Fruit fly (Drosophila melanogaster) whole organism, embryonic: ENCODE measurements around the gene Mgat4a.

Source experiments
- Ada2b ChIP-seq: fragments of 200-800 bp; sonication (Bioruptor generic); IDR thresholded peaks from 2 replicates; pipeline ENCODE4 v1.3.6; 2022; ENCODE audit warnings: missing biosample characterization, missing genetic modification characterization
- Atf3 ChIP-seq: fragments of 200-800 bp; sonication (Bioruptor generic); optimal IDR thresholded peaks from 3 replicates; lab custom pipeline; 2016; ENCODE audit warnings: missing biosample characterization, missing genetic modification characterization
- Atf6 ChIP-seq: fragments of 200-800 bp; sonication (Bioruptor generic); IDR thresholded peaks from 2 replicates; pipeline ENCODE4 v1.3.6; 2022; ENCODE audit warnings: missing biosample characterization, missing genetic modification characterization
- B-H1 ChIP-seq: fragments of 200-800 bp; sonication (Bioruptor generic); IDR thresholded peaks from 3 replicates; pipeline ENCODE4 v1.3.6; 2022; ENCODE audit warnings: missing biosample characterization, missing genetic modification characterization
- CG10274 ChIP-seq: fragments of 200-800 bp; sonication (Bioruptor generic); optimal IDR thresholded peaks from 3 replicates; lab custom pipeline; 2017; ENCODE audit warnings: missing biosample characterization, mild to moderate bottlenecking, missing genetic modification characterization
- CG10462 ChIP-seq: fragments of 200-800 bp; sonication (Bioruptor generic); optimal IDR thresholded peaks from 2 replicates; lab custom pipeline; 2016; ENCODE audit warnings: missing biosample characterization, missing genetic modification characterization
- CG10543 ChIP-seq: fragments of 200-800 bp; sonication (Bioruptor generic); optimal IDR thresholded peaks from 3 replicates; lab custom pipeline; 2017; ENCODE audit warnings: missing biosample characterization, mild to moderate bottlenecking, missing genetic modification characterization, moderate library complexity
- CG10565 ChIP-seq: fragments of 200-800 bp; sonication (Bioruptor generic); optimal IDR thresholded peaks from 3 replicates; lab custom pipeline; 2016; ENCODE audit warnings: missing biosample characterization, mild to moderate bottlenecking, missing genetic modification characterization
- CG10654 ChIP-seq: fragments of 200-800 bp; sonication (Bioruptor generic); optimal IDR thresholded peaks from 2 replicates; lab custom pipeline; 2016; ENCODE audit warnings: missing biosample characterization, missing genetic modification characterization
- CG11696 ChIP-seq: fragments of 200-800 bp; sonication (Bioruptor generic); IDR thresholded peaks from 2 replicates; pipeline ENCODE4 v1.3.6; 2022; ENCODE audit warnings: missing biosample characterization, missing genetic modification characterization
- CG1603 ChIP-seq: fragments of 200-800 bp; sonication (Bioruptor generic); optimal IDR thresholded peaks from 2 replicates; lab custom pipeline; 2019; ENCODE audit warnings: missing biosample characterization, mild to moderate bottlenecking, missing genetic modification characterization, moderate library complexity
- CG17568 ChIP-seq: fragments of 200-800 bp; sonication (Bioruptor generic); optimal IDR thresholded peaks from 2 replicates; lab custom pipeline; 2018; ENCODE audit warnings: missing biosample characterization, mild to moderate bottlenecking, missing genetic modification characterization, moderate library complexity
- CG17612 ChIP-seq: fragments of 200-800 bp; sonication (Bioruptor generic); IDR thresholded peaks from 2 replicates; pipeline ENCODE4 v1.3.6; 2022; ENCODE audit warnings: missing biosample characterization, missing genetic modification characterization
- CG18011 ChIP-seq: fragments of 200-800 bp; sonication (Bioruptor generic); optimal IDR thresholded peaks from 2 replicates; lab custom pipeline; 2017; ENCODE audit warnings: missing biosample characterization, missing genetic modification characterization, mild to moderate bottlenecking, moderate library complexity, missing genotype
- CG2712 ChIP-seq: fragments of 200-800 bp; optimal IDR thresholded peaks from 3 replicates; lab custom pipeline; 2019; ENCODE audit warnings: missing biosample characterization, mild to moderate bottlenecking, missing genetic modification characterization, moderate library complexity
- CG30403 ChIP-seq: fragments of 200-800 bp; sonication (Bioruptor generic); optimal IDR thresholded peaks from 3 replicates; lab custom pipeline; 2016; ENCODE audit warnings: missing biosample characterization, missing genetic modification characterization
- CG32767 ChIP-seq: fragments of 200-800 bp; sonication (Bioruptor generic); IDR thresholded peaks from 2 replicates; pipeline ENCODE4 v1.3.6; 2022; ENCODE audit warnings: missing biosample characterization, missing genetic modification characterization
- CG4617 ChIP-seq: fragments of 200-800 bp; sonication (Bioruptor generic); optimal IDR thresholded peaks from 3 replicates; lab custom pipeline; 2016; ENCODE audit warnings: missing biosample characterization, missing genetic modification characterization, borderline replicate concordance
- CG5953 ChIP-seq: fragments of 200-800 bp; sonication (Bioruptor generic); IDR thresholded peaks from 2 replicates; pipeline ENCODE4 v1.3.6; 2022; ENCODE audit warnings: missing biosample characterization, missing genetic modification characterization
- CG6272 ChIP-seq: fragments of 200-800 bp; sonication (Bioruptor generic); IDR thresholded peaks from 2 replicates; pipeline ENCODE4 v1.3.6; 2022; ENCODE audit warnings: missing biosample characterization, missing genetic modification characterization
- CG9437 ChIP-seq: fragments of 200-800 bp; sonication (Bioruptor generic); optimal IDR thresholded peaks from 2 replicates; lab custom pipeline; 2018; ENCODE audit warnings: missing biosample characterization, mild to moderate bottlenecking, missing genetic modification characterization
- CTCF ChIP-seq: fragments of 200-800 bp; sonication (Bioruptor generic); optimal IDR thresholded peaks from 2 replicates; lab custom pipeline; 2017; ENCODE audit warnings: missing biosample characterization, mild to moderate bottlenecking, missing genetic modification characterization, moderate library complexity
- Dfd ChIP-seq, 2 experiments: fragments of >200 bp; optimal IDR thresholded peaks; 2 replicates each; lab custom pipeline; 2017; ENCODE audit warnings: missing biosample characterization in 2 of 2, missing genetic modification characterization in 2 of 2
- HLH3B ChIP-seq: fragments of 200-800 bp; sonication (Bioruptor generic); IDR thresholded peaks from 2 replicates; pipeline ENCODE4 v1.3.6; 2022; ENCODE audit warnings: missing biosample characterization, missing genetic modification characterization
- Hmr ChIP-seq: fragments of 200-800 bp; sonication (Bioruptor generic); optimal IDR thresholded peaks from 3 replicates; lab custom pipeline; 2017; ENCODE audit warnings: mild to moderate bottlenecking, missing biosample characterization, missing genetic modification reagents, missing genetic modification characterization
- Hr3 ChIP-seq: fragments of 200-800 bp; sonication (Bioruptor generic); optimal IDR thresholded peaks from 3 replicates; lab custom pipeline; 2016; ENCODE audit warnings: missing biosample characterization, missing genetic modification characterization
- Optix ChIP-seq: fragments of 200-800 bp; sonication (Bioruptor generic); IDR thresholded peaks from 3 replicates; pipeline ENCODE4 v1.3.6; 2022; ENCODE audit warnings: missing biosample characterization, missing genetic modification characterization
- Sin3A ChIP-seq: fragments of >200 bp; optimal IDR thresholded peaks from 2 replicates; lab custom pipeline; 2018
- Vsx1 ChIP-seq: fragments of 200-800 bp; sonication (Bioruptor generic); optimal IDR thresholded peaks from 2 replicates; lab custom pipeline; 2017; ENCODE audit warnings: missing biosample characterization, mild to moderate bottlenecking, missing genetic modification characterization, missing genetic modification reagents
- cg ChIP-seq: fragments of 200-800 bp; sonication (Bioruptor generic); optimal IDR thresholded peaks from 3 replicates; lab custom pipeline; 2019; ENCODE audit warnings: missing biosample characterization, mild to moderate bottlenecking, missing genetic modification characterization, moderate library complexity
- ci ChIP-seq: fragments of 200-800 bp; sonication (Bioruptor generic); IDR thresholded peaks from 3 replicates; pipeline ENCODE4 v1.3.6; 2022; ENCODE audit warnings: missing biosample characterization, missing genetic modification characterization
- dan ChIP-seq: fragments of 200-800 bp; sonication (Bioruptor generic); IDR thresholded peaks from 2 replicates; pipeline ENCODE4 v1.3.6; 2022; ENCODE audit warnings: missing biosample characterization, missing genetic modification characterization
- danr ChIP-seq: fragments of 200-800 bp; sonication (Bioruptor generic); IDR thresholded peaks from 2 replicates; pipeline ENCODE4 v1.3.6; 2022; ENCODE audit warnings: missing biosample characterization, missing genetic modification characterization
- dimm ChIP-seq: fragments of 200-800 bp; sonication (Bioruptor generic); IDR thresholded peaks from 2 replicates; pipeline ENCODE4 v1.3.6; 2022; ENCODE audit warnings: missing biosample characterization, missing genetic modification characterization
- dm ChIP-seq: fragments of 200-800 bp; sonication (Bioruptor generic); optimal IDR thresholded peaks from 3 replicates; lab custom pipeline; 2016; ENCODE audit warnings: missing biosample characterization, missing genetic modification characterization
- fru ChIP-seq: fragments of >200 bp; optimal IDR thresholded peaks from 2 replicates; lab custom pipeline; 2017
- her ChIP-seq: fragments of 200-800 bp; sonication (Bioruptor generic); optimal IDR thresholded peaks from 2 replicates; lab custom pipeline; 2016; ENCODE audit warnings: missing biosample characterization, missing genetic modification characterization
- ken ChIP-seq: fragments of 200-800 bp; sonication (Bioruptor generic); IDR thresholded peaks from 3 replicates; pipeline ENCODE4 v1.3.6; 2022; ENCODE audit warnings: missing biosample characterization, missing genetic modification characterization
- lbe ChIP-seq: fragments of 200-800 bp; sonication (Bioruptor generic); optimal IDR thresholded peaks from 2 replicates; lab custom pipeline; 2016; ENCODE audit warnings: missing biosample characterization, mild to moderate bottlenecking, missing genetic modification characterization
- nau ChIP-seq: fragments of 200-800 bp; sonication (Bioruptor generic); optimal IDR thresholded peaks from 3 replicates; lab custom pipeline; 2017; ENCODE audit warnings: missing biosample characterization, mild to moderate bottlenecking, missing genetic modification characterization, missing genetic modification reagents
- pho ChIP-seq: fragments of 200-800 bp; sonication (Bioruptor generic); optimal IDR thresholded peaks from 2 replicates; lab custom pipeline; 2016; ENCODE audit warnings: missing biosample characterization, missing genetic modification characterization
- sd ChIP-seq: fragments of 200-800 bp; sonication (Bioruptor generic); optimal IDR thresholded peaks from 3 replicates; lab custom pipeline; 2018; ENCODE audit warnings: missing biosample characterization, mild to moderate bottlenecking, missing genetic modification characterization, moderate library complexity
- slbo ChIP-seq: fragments of 200-800 bp; sonication (Bioruptor generic); IDR thresholded peaks from 2 replicates; pipeline ENCODE4 v1.3.6; 2022; ENCODE audit warnings: missing biosample characterization, missing genetic modification characterization
- ssp ChIP-seq: fragments of 200-800 bp; sonication (Bioruptor generic); IDR thresholded peaks from 2 replicates; pipeline ENCODE4 v1.3.6; 2022; ENCODE audit warnings: missing biosample characterization, missing genetic modification characterization
- tio ChIP-seq: fragments of 200-800 bp; sonication (Bioruptor generic); optimal IDR thresholded peaks from 2 replicates; lab custom pipeline; 2017; ENCODE audit warnings: missing biosample characterization, missing genetic modification characterization, inconsistent platforms
- tna ChIP-seq: fragments of 200-800 bp; sonication (Bioruptor generic); IDR thresholded peaks from 2 replicates; pipeline ENCODE4 v1.3.6; 2022; ENCODE audit warnings: missing biosample characterization, missing genetic modification characterization; ENCODE audit not compliant: partially characterized antibody
- trh ChIP-seq: fragments of 200-800 bp; sonication (Bioruptor generic); optimal IDR thresholded peaks from 2 replicates; lab custom pipeline; 2016; ENCODE audit warnings: missing biosample characterization, missing genetic modification characterization
- tup ChIP-seq: fragments of 200-800 bp; sonication (Bioruptor generic); optimal IDR thresholded peaks from 2 replicates; lab custom pipeline; 2016; ENCODE audit warnings: missing biosample characterization, mild to moderate bottlenecking, missing genetic modification characterization, moderate library complexity
- unpg ChIP-seq: fragments of 200-800 bp; sonication (Bioruptor generic); optimal IDR thresholded peaks from 3 replicates; lab custom pipeline; 2018; ENCODE audit warnings: missing biosample characterization, mild to moderate bottlenecking, missing genetic modification characterization, moderate library complexity
- usp ChIP-seq: fragments of >200 bp; optimal IDR thresholded peaks from 2 replicates; lab custom pipeline; 2017; ENCODE audit warnings: missing biosample characterization, missing genetic modification characterization
- z ChIP-seq: fragments of 200-800 bp; sonication (Bioruptor generic); IDR thresholded peaks from 3 replicates; pipeline ENCODE4 v1.3.6; 2022; ENCODE audit warnings: missing biosample characterization, missing genetic modification characterization
- zfh2 ChIP-seq: fragments of 200-800 bp; sonication (Bioruptor generic); optimal IDR thresholded peaks from 2 replicates; lab custom pipeline; 2016; ENCODE audit warnings: missing biosample characterization, missing genetic modification characterization

Mgat4a gene

DNA sequence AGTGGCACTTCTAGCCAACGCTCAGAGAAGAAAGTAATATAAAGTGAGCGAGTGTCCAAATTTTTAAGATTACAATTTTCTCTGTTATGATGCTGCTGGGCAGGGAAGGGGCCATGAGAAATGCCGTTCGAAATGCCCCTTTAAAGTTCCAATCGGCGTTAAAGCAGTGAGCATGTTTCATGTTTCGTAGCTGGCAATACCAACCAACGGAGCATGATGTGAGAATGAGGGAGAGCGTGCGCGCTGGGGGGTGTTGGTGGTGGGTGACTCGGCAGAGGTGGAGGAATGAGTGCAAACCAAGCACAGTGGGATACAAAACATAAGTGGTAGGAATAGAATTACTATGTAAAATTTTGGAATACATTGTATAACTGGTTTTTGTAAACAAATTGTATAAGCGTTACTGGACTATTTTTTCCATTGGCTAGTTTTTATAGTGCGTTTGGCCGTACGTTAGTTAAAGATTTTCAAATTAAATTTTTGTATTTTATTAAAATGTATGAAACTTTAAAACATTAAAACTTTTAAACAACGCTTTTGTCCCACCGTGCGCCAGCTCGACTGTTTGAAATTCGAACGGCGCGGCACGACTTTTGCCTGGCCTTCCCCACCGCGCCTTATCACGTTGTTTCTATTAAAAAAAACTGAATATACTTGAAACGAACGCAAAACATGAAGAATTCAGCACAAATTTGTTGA, 2.6 kb upstream of the Mgat4a start (continued):
- peak; percentile 97 for TF ChIP-seq CG11696 (GFP tag; lab: Robert Waterston, UW)
- peak; percentile 100 for TF ChIP-seq CG10543 (GFP tag; lab: Kevin White, UChicago)
- peak; percentile 100 for TF ChIP-seq unpg (GFP tag; lab: Kevin White, UChicago)
- peak; percentile 99 for TF ChIP-seq Ada2b
- peak; percentile 99 for TF ChIP-seq CG4617 (GFP tag; lab: Kevin White, UChicago)
- TF ChIP-seq sd (tag; lab: Kevin White, UChicago) = peak; percentile 99
- TF ChIP-seq CG2712 (tag; lab: Kevin White, UChicago) = peak; percentile 100
- peak; percentile 82 for TF ChIP-seq CTCF (GFP tag; lab: Kevin White, UChicago)
- TF ChIP-seq usp (GFP tag; lab: Kevin White, UChicago) = no peak
- peak; percentile 94 for TF ChIP-seq CG1603 (tag; lab: Kevin White, UChicago)
- peak; percentile 100 for TF ChIP-seq Hmr
- peak; percentile 29 for TF ChIP-seq cg
- peak; percentile 98 for TF ChIP-seq tup
- peak; percentile 99 for TF ChIP-seq B-H1 (GFP tag; lab: Robert Waterston, UW)
- peak; percentile 99 for TF ChIP-seq ci (GFP tag; lab: Robert Waterston, UW)
- peak; percentile 98 for TF ChIP-seq lbe
- TF ChIP-seq CG10565 (GFP tag; lab: Kevin White, UChicago) = peak; percentile 97
- peak; percentile 97 for TF ChIP-seq CG9437 (GFP tag; lab: Kevin White, UChicago)
- peak; percentile 100 for TF ChIP-seq nau (GFP tag; lab: Kevin White, UChicago)
- TF ChIP-seq slbo (GFP tag; lab: Robert Waterston, UW) = peak; percentile 100
- peak; percentile 100 for TF ChIP-seq Hr3 (GFP tag; lab: Kevin White, UChicago)
- TF ChIP-seq ken = peak; percentile 99
- no peak for TF ChIP-seq fru (lab: Kevin White, UChicago)
- TF ChIP-seq CG17568 = peak; percentile 99
- TF ChIP-seq danr (GFP tag; lab: Robert Waterston, UW) = peak; percentile 100
- TF ChIP-seq tio (GFP tag; lab: Kevin White, UChicago) = peak; percentile 100
- TF ChIP-seq CG5953 (GFP tag; lab: Robert Waterston, UW) = peak; percentile 98
- no peak for TF ChIP-seq Sin3A (lab: Kevin White, UChicago)
- TF ChIP-seq z (GFP tag; lab: Robert Waterston, UW) = peak; percentile 94
- TF ChIP-seq Dfd (GFP tag; optimal IDR thresholded peaks at IDR 0.05; lab: Kevin White, UChicago) = peak in 1 of 2 experiments; percentile 97
- peak; percentile 99 for TF ChIP-seq CG6272 (GFP tag; lab: Robert Waterston, UW)
- TF ChIP-seq her (GFP tag; lab: Kevin White, UChicago) = peak; percentile 96
- TF ChIP-seq HLH3B = peak; percentile 99
- TF ChIP-seq dan (GFP tag; lab: Robert Waterston, UW) = peak; percentile 96; the same call in 1 of the 2 replicates
- peak; percentile 100 for TF ChIP-seq CG30403 (GFP tag; lab: Kevin White, UChicago)
- TF ChIP-seq ssp (GFP tag; lab: Robert Waterston, UW) = peak; percentile 96
- peak; percentile 94 for TF ChIP-seq CG18011
- TF ChIP-seq Optix = peak; percentile 98
- peak; percentile 99 for TF ChIP-seq zfh2 (GFP tag; lab: Kevin White, UChicago)
- peak; percentile 61 for TF ChIP-seq tna (GFP tag; lab: Robert Waterston, UW)
- peak; percentile 100 for TF ChIP-seq CG32767
- peak; percentile 99 for TF ChIP-seq CG10462 (GFP tag; lab: Kevin White, UChicago)
- peak; percentile 99 for TF ChIP-seq CG10654 (GFP tag; lab: Kevin White, UChicago)
- TF ChIP-seq CG10274 (GFP tag; lab: Kevin White, UChicago) = peak; percentile 97
- TF ChIP-seq CG17612 = peak; percentile 99
- peak; percentile 99 for TF ChIP-seq Atf3 (GFP tag; lab: Kevin White, UChicago)
- TF ChIP-seq trh (GFP tag; lab: Kevin White, UChicago) = peak; percentile 99
- TF ChIP-seq pho (GFP tag; lab: Kevin White, UChicago) = peak; percentile 100
- peak; percentile 100 for TF ChIP-seq Atf6 (GFP tag; lab: Robert Waterston, UW)
- peak; percentile 99 for TF ChIP-seq Vsx1
- peak; percentile 99 for TF ChIP-seq dimm
- peak; percentile 97 for TF ChIP-seq dm (GFP tag; lab: Kevin White, UChicago)
